Worm (Caenorhabditis elegans): ENCODE results near the gene F54D5.2.

DNA sequence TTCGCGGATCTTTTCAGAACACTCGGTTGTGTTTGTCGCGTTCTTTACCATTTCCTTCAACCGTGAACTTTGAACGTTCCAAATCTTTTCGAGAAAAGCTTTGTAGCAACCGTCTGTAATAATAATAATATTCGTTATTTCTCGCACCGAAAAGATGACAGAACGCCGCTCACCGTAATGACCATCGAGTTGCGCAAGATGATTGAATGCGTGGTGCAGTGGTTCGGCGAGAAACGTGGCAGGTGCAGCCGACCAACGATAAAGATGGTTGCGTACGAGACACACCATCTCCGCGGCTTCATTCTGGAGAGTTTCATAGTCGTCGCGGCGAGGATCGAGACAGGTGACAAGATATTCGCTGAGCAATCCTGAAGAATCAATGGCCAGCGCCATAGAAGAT, 30.0 kb upstream of the F54D5.2 start:
- TF ChIP-seq mdl-1 (tag; optimal IDR thresholded peaks at IDR 0.05) (no peak), attf-4 (tag; optimal IDR thresholded peaks at IDR 0.05) (no peak), tag-97 (GFP tag; IDR thresholded peaks at IDR 0.05) (no peak), mep-1 (tag; optimal IDR thresholded peaks at IDR 0.05) (no peak), unc-130 (GFP tag; optimal IDR thresholded peaks at IDR 0.05) (no peak), ceh-32 (tag; optimal IDR thresholded peaks at IDR 0.05; ENCODE audit: poor library complexity) (no peak), nhr-76 (tag; optimal IDR thresholded peaks at IDR 0.05) (no peak), snpc-4 (tag; optimal IDR thresholded peaks at IDR 0.05) (no peak)
